Fruit fly (Drosophila melanogaster) whole organism, embryonic: ENCODE measurements around the gene TwdlS.

Experiments
- CG17361 ChIP-seq: fragments of 200-800 bp; sonication (Bioruptor generic); IDR thresholded peaks from 3 replicates; pipeline ENCODE4 v1.3.6; 2022; ENCODE audit warnings: missing biosample characterization, missing genetic modification characterization
- Rfx ChIP-seq: fragments of 200-800 bp; sonication (Bioruptor generic); IDR thresholded peaks from 2 replicates; pipeline ENCODE4 v1.3.6; 2022; ENCODE audit warnings: missing biosample characterization, missing genetic modification characterization

dm6 chr3R:26681947-26682346 lies 45.5 kb downstream of the TwdlS start, which contains the start of gene beat-VII:
- no peak for TF ChIP-seq CG17361
- TF ChIP-seq Rfx (GFP tag; lab: Robert Waterston, UW), result no peak
